Fruit fly (Drosophila melanogaster): ENCODE measurements around the gene CG15211.

CG15211 gene

dm6 chrX:10762959-10763883 is 9.1 kb upstream of the CG15211 start (continued):
- TF ChIP-seq crp (GFP tag; optimal IDR thresholded peaks at IDR 0.05), result no peak
- no peak for TF ChIP-seq CG30020 (tag; optimal IDR thresholded peaks at IDR 0.05)
- TF ChIP-seq psq (GFP tag; optimal IDR thresholded peaks at IDR 0.05), result peak; percentile 88
- peak; percentile 22 for TF ChIP-seq CG17359 (tag; optimal IDR thresholded peaks at IDR 0.05)
- TF ChIP-seq HmgZ (tag; optimal IDR thresholded peaks at IDR 0.05), result peak; percentile 34
- TF ChIP-seq Poxn (GFP tag; IDR thresholded peaks at IDR 0.05), result no peak
- peak; percentile 30 for TF ChIP-seq nom (GFP tag; optimal IDR thresholded peaks at IDR 0.05)
- peak; percentile 79 for TF ChIP-seq CG34376 (GFP tag; optimal IDR thresholded peaks at IDR 0.05)
- no peak for TF ChIP-seq CG15073 (GFP tag; optimal IDR thresholded peaks at IDR 0.05)
- peak; percentile 68 for TF ChIP-seq zf30C (GFP tag; optimal IDR thresholded peaks at IDR 0.05)
- TF ChIP-seq ranshi (GFP tag; IDR thresholded peaks at IDR 0.05), result peak; percentile 43; the same call in 1 of the 2 replicates
- peak; percentile 36; the same call in 1 of the 2 replicates for TF ChIP-seq CG13287 (GFP tag; IDR thresholded peaks at IDR 0.05; ENCODE audit: partially characterized antibody)
- TF ChIP-seq CG9609 (GFP tag; optimal IDR thresholded peaks at IDR 0.05), result no peak
- no peak for TF ChIP-seq CG12071 (GFP tag; optimal IDR thresholded peaks at IDR 0.05)
- 0 out of 2 replicates have a peak, but pooled peaks have one; percentile 25 for TF ChIP-seq CG8765 (GFP tag; IDR thresholded peaks at IDR 0.05)
- TF ChIP-seq CG12391 (tag; optimal IDR thresholded peaks at IDR 0.05), result peak; percentile 47
- peak; percentile 52 for TF ChIP-seq Vsx1 (GFP tag; optimal IDR thresholded peaks at IDR 0.05)
- TF ChIP-seq MESR4 (GFP tag; optimal IDR thresholded peaks at IDR 0.05), result no peak
- peak; percentile 68 for TF ChIP-seq row (GFP tag; IDR thresholded peaks at IDR 0.05)
- no peak for TF ChIP-seq wdn (GFP tag; IDR thresholded peaks at IDR 0.05)
- peak; percentile 8 for TF ChIP-seq pzg (GFP tag; optimal IDR thresholded peaks at IDR 0.05)
- peak; percentile 1 for TF ChIP-seq ewg (GFP tag; optimal IDR thresholded peaks at IDR 0.05)
- no peak for TF ChIP-seq wor (GFP tag; IDR thresholded peaks at IDR 0.05)
- TF ChIP-seq CG15269 (tag; optimal IDR thresholded peaks at IDR 0.05), result peak; percentile 47
- TF ChIP-seq CG7839 (tag; optimal IDR thresholded peaks at IDR 0.05), result peak; percentile 60
- 0 out of 2 replicates have a peak, but pooled peaks have one; percentile 19 for TF ChIP-seq E2f1 (GFP tag; IDR thresholded peaks at IDR 0.05)
- TF ChIP-seq kni (GFP tag; optimal IDR thresholded peaks at IDR 0.05), result no peak
- no peak for TF ChIP-seq hbn (GFP tag; IDR thresholded peaks at IDR 0.05; ENCODE audit: partially characterized antibody)
- TF ChIP-seq ATbp (GFP tag; optimal IDR thresholded peaks at IDR 0.05), result peak; percentile 28
- peak; percentile 55 for TF ChIP-seq lab (GFP tag; optimal IDR thresholded peaks at IDR 0.05)
- peak; percentile 7 for TF ChIP-seq pho (GFP tag; optimal IDR thresholded peaks at IDR 0.05)
- peak; percentile 10 for TF ChIP-seq unpg (GFP tag; optimal IDR thresholded peaks at IDR 0.05)
- peak; percentile 13 for TF ChIP-seq CG8924 (tag; optimal IDR thresholded peaks at IDR 0.05)
- peak; percentile 85 for TF ChIP-seq Med (GFP tag)
- TF ChIP-seq CG10147 (GFP tag; optimal IDR thresholded peaks at IDR 0.05), result no peak

DNA sequence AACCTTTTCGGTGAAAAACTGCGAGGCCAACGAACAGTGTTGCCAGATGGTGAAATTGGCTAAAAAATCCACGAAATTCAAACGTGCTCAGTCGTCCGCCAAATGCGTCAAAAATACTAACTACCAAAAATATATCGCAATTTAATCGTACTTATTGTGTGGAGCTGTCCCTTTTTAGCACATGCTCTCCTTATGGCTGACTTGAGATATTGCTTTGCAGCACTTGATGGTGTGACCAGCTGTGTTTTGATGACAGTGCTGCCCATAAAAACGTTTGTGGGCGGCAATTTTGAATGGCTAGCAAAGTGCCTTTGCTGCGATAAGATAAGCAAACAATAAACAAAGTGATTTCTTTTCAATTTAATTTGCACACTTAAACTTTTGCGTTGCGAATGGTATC is 8.1 kb upstream of the CG15211 start, which contains the start of gene Tango5:
Tango5 (minus strand) TSS at position 208 of the 400 bp plus-strand sequence.
- TF ChIP-seq crc (GFP tag; optimal IDR thresholded peaks at IDR 0.05) (no peak), tx (GFP tag; optimal IDR thresholded peaks at IDR 0.05) (no peak), h (optimal IDR thresholded peaks at IDR 0.05) (no peak), CG10321 (GFP tag; IDR thresholded peaks at IDR 0.05) (peak; percentile 93), knrl (GFP tag; IDR thresholded peaks at IDR 0.05; ENCODE audit: partially characterized antibody) (peak; percentile 67), grau (tag; optimal IDR thresholded peaks at IDR 0.05) (peak; percentile 1), CG3995 (GFP tag; optimal IDR thresholded peaks at IDR 0.05) (peak; percentile 45), insv (GFP tag; optimal IDR thresholded peaks at IDR 0.05) (peak in 1 of 2 experiments; percentile 16), psq (GFP tag; optimal IDR thresholded peaks at IDR 0.05) (no peak), CoRest (tag; optimal IDR thresholded peaks at IDR 0.05) (peak; percentile 45), CG8290 (GFP tag; optimal IDR thresholded peaks at IDR 0.05) (no peak), CG8290 (tag; optimal IDR thresholded peaks at IDR 0.05) (peak in 1 of 2 experiments; percentile 47), CG4707 (GFP tag; optimal IDR thresholded peaks at IDR 0.05) (no peak), tll (GFP tag; optimal IDR thresholded peaks at IDR 0.05) (peak in 1 of 2 experiments; percentile 34), CG14860 (GFP tag; IDR thresholded peaks at IDR 0.05; ENCODE audit: partially characterized antibody) (0 out of 3 replicates have a peak, but pooled peaks have one; percentile 17)
